Worm (Caenorhabditis elegans): ENCODE measurements around the gene C31B8.16.

C31B8.16 gene

DNA sequence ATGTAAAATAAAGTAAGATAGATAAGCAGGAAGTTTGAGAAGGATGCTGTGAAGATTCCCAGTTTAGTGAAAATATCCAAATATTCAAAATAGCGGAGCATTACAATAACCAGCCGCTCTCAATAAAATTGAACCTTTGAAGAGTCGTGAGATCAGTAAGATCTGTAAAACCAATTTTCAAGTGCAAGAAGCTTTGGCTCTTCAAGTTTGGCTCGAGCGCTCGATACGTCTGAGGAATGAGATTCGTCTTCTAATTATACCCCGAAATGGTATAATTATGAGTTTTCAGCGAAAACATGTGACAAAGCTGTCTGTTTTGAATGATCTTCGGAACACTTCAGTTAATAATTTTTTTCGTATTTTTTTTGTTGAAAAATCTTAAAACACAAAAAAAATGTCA is 30.0 kb upstream of the C31B8.16 start, which contains the start of gene str-46:
Gene str-46 (minus strand): TSS at position 101 of the 400 bp plus-strand sequence.
- TF ChIP-seq mep-1 (tag; optimal IDR thresholded peaks at IDR 0.05), result no peak
- no peak for TF ChIP-seq Y5F2A.4 (GFP tag; optimal IDR thresholded peaks at IDR 0.05)

DNA sequence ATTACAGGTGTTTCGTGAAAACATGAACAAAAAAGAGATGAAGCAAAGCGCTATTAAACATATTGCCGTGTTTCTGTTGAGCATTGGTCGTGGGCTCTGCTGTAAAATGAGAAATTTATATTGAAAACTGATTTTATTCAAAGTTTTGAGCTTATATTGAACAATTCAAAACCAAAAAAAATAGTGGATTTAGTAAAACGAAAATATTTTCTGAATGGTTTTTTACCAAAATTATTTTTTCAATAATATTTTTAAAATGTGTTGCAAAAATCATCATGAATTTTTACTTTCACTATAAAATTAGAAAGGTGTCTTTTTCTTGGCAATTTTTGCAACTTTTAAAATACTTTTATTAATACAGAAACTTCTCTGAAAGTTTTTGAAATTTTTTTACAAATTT is 26.6 kb upstream of the C31B8.16 start, which contains the start of gene C31B8.7:
Gene C31B8.7 (minus strand): TSS at position 101 of the 400 bp plus-strand sequence.
- TF ChIP-seq Y105C5A.15 (GFP tag; IDR thresholded peaks at IDR 0.05), result no peak
- no peak for TF ChIP-seq mdt-29 (GFP tag; IDR thresholded peaks at IDR 0.05)
- TF ChIP-seq hlh-30 (tag; optimal IDR thresholded peaks at IDR 0.05; ENCODE audit: insufficient read depth), result no peak
- TF ChIP-seq saeg-2 (GFP tag; IDR thresholded peaks at IDR 0.05), result no peak

- peak; percentile 28 for TF ChIP-seq nhr-28 (tag; optimal IDR thresholded peaks at IDR 0.05)
- TF ChIP-seq lir-3 (tag; optimal IDR thresholded peaks at IDR 0.05), result no peak
- TF ChIP-seq unc-130 (GFP tag; optimal IDR thresholded peaks at IDR 0.05), result no peak
- TF ChIP-seq egl-27 (tag; optimal IDR thresholded peaks at IDR 0.05), result no peak
These were observed 20.3 kb upstream of the C31B8.16 start, which contains the start of gene zmp-3 for ce11 chrV:2909525-2909924. Gene zmp-3 (minus strand): TSS chrV:2909625.

ce11 chrV:2912901-2913300 is 17.0 kb upstream of the C31B8.16 start, which contains the start of gene C31B8.9:
Gene C31B8.9 (minus strand): TSS chrV:2913001.
- TF ChIP-seq R02D3.7 (tag; optimal IDR thresholded peaks at IDR 0.05) (no peak), aha-1 (tag) (peak; percentile 79)

ce11 chrV:2913948-2914347 is 15.9 kb upstream of the C31B8.16 start, which contains the start of gene srh-146:
Gene srh-146 (plus strand): TSS chrV:2914248.
- no peak for TF ChIP-seq nhr-11 (tag; optimal IDR thresholded peaks at IDR 0.05)
- no peak for TF ChIP-seq zfp-2 (tag; optimal IDR thresholded peaks at IDR 0.05)
- TF ChIP-seq F26F4.8 (GFP tag; conservative IDR thresholded peaks at IDR 0.05), result no peak

- TF ChIP-seq pqm-1 (tag; optimal IDR thresholded peaks at IDR 0.05), result no peak
- TF ChIP-seq snpc-1.2 (GFP tag; IDR thresholded peaks at IDR 0.05), result 0 out of 2 replicates have a peak, but pooled peaks have one; percentile 42
- TF ChIP-seq lin-38 (GFP tag; IDR thresholded peaks at IDR 0.05), result no peak
- no peak for TF ChIP-seq nhr-77 (tag; optimal IDR thresholded peaks at IDR 0.05)
These were observed 9.7 kb upstream of the C31B8.16 start for ce11 chrV:2920125-2920524.

- no peak for TF ChIP-seq saeg-2 (GFP tag; IDR thresholded peaks at IDR 0.05)
- TF ChIP-seq dve-1 (tag; optimal IDR thresholded peaks at IDR 0.05; ENCODE audit: insufficient read depth), result no peak
- no peak for TF ChIP-seq zip-2 (tag; optimal IDR thresholded peaks at IDR 0.05)
- TF ChIP-seq nhr-41 (GFP tag; IDR thresholded peaks at IDR 0.05), result no peak
- TF ChIP-seq ZK546.5 (tag; optimal IDR thresholded peaks at IDR 0.05), result no peak
- no peak for TF ChIP-seq jun-1 (tag; optimal IDR thresholded peaks at IDR 0.05)
- no peak for TF ChIP-seq dmd-9 (GFP tag; IDR thresholded peaks at IDR 0.05)
- TF ChIP-seq zip-11 (GFP tag; IDR thresholded peaks at IDR 0.05), result no peak
- TF ChIP-seq ama-1 (optimal IDR thresholded peaks at IDR 0.05), result no peak
- TF ChIP-seq nhr-237 (tag; optimal IDR thresholded peaks at IDR 0.05), result no peak
These were observed 7.3 kb upstream of the C31B8.16 start, which contains the start of gene srh-38 for ce11 chrV:2922594-2922993. Gene srh-38 (minus strand): TSS chrV:2922694.

- TF ChIP-seq unc-130 (GFP tag; optimal IDR thresholded peaks at IDR 0.05), result no peak
- no peak for TF ChIP-seq set-16 (GFP tag; IDR thresholded peaks at IDR 0.05)
These were observed 2.3 kb upstream of the C31B8.16 start, which contains the start of gene C31B8.12 for ce11 chrV:2927553-2927952. Gene C31B8.12 (minus strand): TSS chrV:2927653.

All from whole organism, L4 larva.